Fruit fly (Drosophila melanogaster) whole organism, wandering third instar larva: Measurements from ENCODE around the gene CG43867.

Experiments used
- Abd-B ChIP-seq: fragments of >200 bp; optimal IDR thresholded peaks from 2 replicates; lab custom pipeline; 2017; ENCODE audit warnings: missing biosample characterization, missing genetic modification characterization
- Dfd ChIP-seq: fragments of >200 bp; optimal IDR thresholded peaks from 2 replicates; lab custom pipeline; 2017; ENCODE audit warnings: missing biosample characterization, missing genetic modification characterization
- Dif ChIP-seq: fragments of 200-275, 200-300 bp; sonication (Bioruptor generic); optimal IDR thresholded peaks from 2 replicates; lab custom pipeline; 2018; ENCODE audit warnings: missing biosample characterization, missing genetic modification characterization; ENCODE audit not compliant: partially characterized antibody
- Myc ChIP-seq: fragments of >200 bp; optimal IDR thresholded peaks from 2 replicates; lab custom pipeline; 2017
- OdsH ChIP-seq: fragments of 200-800 bp; sonication (Bioruptor generic); optimal IDR thresholded peaks from 2 replicates; lab custom pipeline; 2016; ENCODE audit warnings: missing biosample characterization, mild to moderate bottlenecking, missing genetic modification characterization
- br ChIP-seq: fragments of 200-800 bp; sonication (Bioruptor generic); optimal IDR thresholded peaks from 2 replicates; lab custom pipeline; 2016; ENCODE audit warnings: missing biosample characterization, missing genetic modification characterization
- dmrt93B ChIP-seq: fragments of 200-800 bp; sonication (Bioruptor generic); optimal IDR thresholded peaks from 2 replicates; lab custom pipeline; 2018; ENCODE audit warnings: missing biosample characterization, mild to moderate bottlenecking, missing genetic modification characterization
- dsf ChIP-seq: sonication (Bioruptor generic); optimal IDR thresholded peaks from 2 replicates; lab custom pipeline; 2016; ENCODE audit warnings: missing biosample characterization, missing genetic modification characterization, borderline replicate concordance
- fru ChIP-seq: fragments of 200-800 bp; sonication (Bioruptor generic); optimal IDR thresholded peaks from 3 replicates; lab custom pipeline; 2016; ENCODE audit warnings: missing biosample characterization, mild to moderate bottlenecking, missing genetic modification characterization
- h ChIP-seq: fragments of 200-800 bp; sonication (Bioruptor generic); optimal IDR thresholded peaks from 3 replicates; lab custom pipeline; 2016; ENCODE audit warnings: missing biosample characterization, mild to moderate bottlenecking, missing genetic modification characterization
- jim ChIP-seq: fragments of 175-275, 200-325 bp; sonication (Bioruptor generic); optimal IDR thresholded peaks from 2 replicates; lab custom pipeline; 2016; ENCODE audit warnings: missing biosample characterization, mild to moderate bottlenecking, missing genetic modification characterization
- pan ChIP-seq: fragments of >200 bp; optimal IDR thresholded peaks from 2 replicates; lab custom pipeline; 2017
- tai ChIP-seq: sonication (Bioruptor generic); optimal IDR thresholded peaks from 2 replicates; lab custom pipeline; 2016; ENCODE audit warnings: missing biosample characterization, missing genetic modification characterization
- usp ChIP-seq: fragments of >200 bp; optimal IDR thresholded peaks from 2 replicates; lab custom pipeline; 2017; ENCODE audit warnings: missing biosample characterization, missing genetic modification characterization

dm6 chrX:927209-927862, 439 bp downstream of the CG43867 start, which contains the start of gene Lztr1:
- TF ChIP-seq br (GFP tag; lab: Kevin White, UChicago), result no peak
- TF ChIP-seq jim (GFP tag; lab: Kevin White, UChicago), result no peak
- no peak for TF ChIP-seq dmrt93B (GFP tag; lab: Kevin White, UChicago)
- no peak for TF ChIP-seq h (GFP tag; lab: Kevin White, UChicago)
- TF ChIP-seq Myc, result no peak
- TF ChIP-seq pan (lab: Kevin White, UChicago), result no peak
- no peak for TF ChIP-seq fru
- no peak for TF ChIP-seq tai (GFP tag; lab: Kevin White, UChicago)
- no peak for TF ChIP-seq usp (GFP tag; lab: Kevin White, UChicago)
- TF ChIP-seq dsf, result no peak
- no peak for TF ChIP-seq Dif (GFP tag; lab: Kevin White, UChicago)
- TF ChIP-seq Dfd, result no peak
- TF ChIP-seq OdsH (GFP tag; lab: Kevin White, UChicago), result no peak
- no peak for TF ChIP-seq Abd-B
